Fruit fly (Drosophila melanogaster): Measurements from ENCODE around the gene Kcmf1.

Gene Kcmf1

DNA sequence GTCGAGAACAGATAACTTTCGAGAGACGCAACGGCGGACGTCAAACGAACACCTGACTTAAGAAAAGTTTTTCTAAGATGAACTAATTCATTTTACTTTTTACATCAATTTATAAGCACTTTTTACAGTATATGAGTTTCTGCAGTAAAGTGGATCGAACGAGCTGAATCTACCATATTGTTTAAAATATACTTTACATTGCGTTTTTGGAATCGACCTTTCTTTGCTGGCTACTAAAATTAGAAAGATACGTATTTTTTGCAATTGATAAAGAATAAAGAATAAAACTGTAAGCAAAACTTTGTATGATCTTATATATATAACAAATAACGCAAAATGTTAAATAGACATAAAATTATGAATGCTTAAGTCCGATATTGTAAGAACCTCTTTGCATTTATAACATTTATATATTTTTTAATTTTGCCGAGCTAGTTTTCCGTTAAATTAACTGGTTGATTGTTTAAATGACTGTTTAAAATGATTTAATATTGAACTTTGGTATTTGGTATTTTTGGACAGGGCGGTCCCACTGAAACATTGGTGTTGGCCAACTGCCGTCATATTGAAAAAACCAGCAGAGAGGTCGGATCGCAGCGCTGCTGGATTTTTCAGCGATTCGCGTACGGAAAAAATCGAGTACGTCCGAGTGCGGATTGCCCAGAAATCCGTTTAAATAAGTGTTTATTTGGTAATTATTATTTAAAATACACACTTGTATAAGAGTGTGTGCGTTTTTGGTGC is 37.4 kb upstream of the Kcmf1 start, which contains the start of gene Kdm2 (continued):
- TF ChIP-seq CG6854 (GFP tag; optimal IDR thresholded peaks at IDR 0.05) (no peak), rib (GFP tag; IDR thresholded peaks at IDR 0.05) (no peak), CG8089 (GFP tag; optimal IDR thresholded peaks at IDR 0.05) (no peak), org-1 (GFP tag; optimal IDR thresholded peaks at IDR 0.05) (no peak), zfh1 (GFP tag; IDR thresholded peaks at IDR 0.05) (no peak), Deaf1 (tag; optimal IDR thresholded peaks at IDR 0.05) (peak; percentile 45), eve (GFP tag; optimal IDR thresholded peaks at IDR 0.05) (no peak), CG2129 (GFP tag; IDR thresholded peaks at IDR 0.05; ENCODE audit: partially characterized antibody) (no peak), CG15696 (tag; optimal IDR thresholded peaks at IDR 0.05) (no peak), sim (GFP tag; IDR thresholded peaks at IDR 0.05) (no peak), CG17912 (GFP tag; optimal IDR thresholded peaks at IDR 0.05) (no peak), Lhr (GFP tag; optimal IDR thresholded peaks at IDR 0.05) (peak; percentile 29), CG11695 (GFP tag; IDR thresholded peaks at IDR 0.05) (no peak), CG3847 (GFP tag; IDR thresholded peaks at IDR 0.05) (no peak), HmgZ (tag; optimal IDR thresholded peaks at IDR 0.05) (peak; percentile 36), jumu (GFP tag; optimal IDR thresholded peaks at IDR 0.05) (no peak), zf30C (GFP tag; optimal IDR thresholded peaks at IDR 0.05) (peak; percentile 31), Hey (tag; optimal IDR thresholded peaks at IDR 0.05) (no peak), CG3281 (GFP tag; optimal IDR thresholded peaks at IDR 0.05) (peak; percentile 38), NfI (GFP tag; optimal IDR thresholded peaks at IDR 0.05) (peak; percentile 31), CG6272 (GFP tag; IDR thresholded peaks at IDR 0.05) (no peak), CG15269 (tag; optimal IDR thresholded peaks at IDR 0.05) (peak; percentile 35), lilli (GFP tag; optimal IDR thresholded peaks at IDR 0.05) (peak; percentile 7), Usf (GFP tag; optimal IDR thresholded peaks at IDR 0.05) (no peak), kni (GFP tag; optimal IDR thresholded peaks at IDR 0.05) (no peak), TFAM (GFP tag; optimal IDR thresholded peaks at IDR 0.05) (no peak), Kr (GFP tag; optimal IDR thresholded peaks at IDR 0.05) (no peak), Jarid2 (GFP tag; optimal IDR thresholded peaks at IDR 0.05) (peak; percentile 93), MBD-R2 (GFP tag; IDR thresholded peaks at IDR 0.05) (no peak), bsh (GFP tag; optimal IDR thresholded peaks at IDR 0.05) (peak in 1 of 2 experiments; percentile 10), pzg (GFP tag; optimal IDR thresholded peaks at IDR 0.05) (peak; percentile 67), btn (GFP tag; optimal IDR thresholded peaks at IDR 0.05) (no peak), CG6813 (GFP tag; optimal IDR thresholded peaks at IDR 0.05) (peak; percentile 19), BEAF-32 (GFP tag; optimal IDR thresholded peaks at IDR 0.05) (peak; percentile 13), CG17359 (tag; optimal IDR thresholded peaks at IDR 0.05) (peak; percentile 30), chn (GFP tag; optimal IDR thresholded peaks at IDR 0.05) (no peak), gro (GFP tag; optimal IDR thresholded peaks at IDR 0.05) (peak; percentile 63), shn (GFP tag; optimal IDR thresholded peaks at IDR 0.05) (no peak), gt (GFP tag; IDR thresholded peaks at IDR 0.05) (no peak), CG17361 (GFP tag; IDR thresholded peaks at IDR 0.05) (no peak), CG12942 (GFP tag; optimal IDR thresholded peaks at IDR 0.05) (no peak), bab2 (GFP tag; optimal IDR thresholded peaks at IDR 0.05) (no peak), Nf-YC (tag; optimal IDR thresholded peaks at IDR 0.05) (no peak), CG7271 (tag; optimal IDR thresholded peaks at IDR 0.05) (peak; percentile 81), sd (tag; optimal IDR thresholded peaks at IDR 0.05) (no peak), CG3838 (GFP tag; optimal IDR thresholded peaks at IDR 0.05) (no peak), Dp (GFP tag; optimal IDR thresholded peaks at IDR 0.05) (peak; percentile 48), D (optimal IDR thresholded peaks at IDR 0.05) (no peak), D (GFP tag; optimal IDR thresholded peaks at IDR 0.05) (no peak), CG17385 (GFP tag; optimal IDR thresholded peaks at IDR 0.05) (peak; percentile 42)
